Fruit fly (Drosophila melanogaster) whole organism, prepupa: ENCODE data around the gene ninaD.

Experiments used
- CG15336 ChIP-seq: fragments of 200-800 bp; sonication (Bioruptor generic); IDR thresholded peaks from 2 replicates; pipeline ENCODE4 v1.3.6; 2022; ENCODE audit warnings: missing biosample characterization, missing genetic modification characterization
- CG3919 ChIP-seq: fragments of 200-800 bp; sonication (Bioruptor generic); optimal IDR thresholded peaks from 3 replicates; lab custom pipeline; 2016; ENCODE audit warnings: missing biosample characterization, missing genetic modification characterization
- CG6163 ChIP-seq: fragments of 200-800 bp; sonication (Bioruptor generic); IDR thresholded peaks from 3 replicates; pipeline ENCODE4 v1.3.6; 2022; ENCODE audit warnings: missing biosample characterization, missing genetic modification characterization
- CG8119 ChIP-seq: fragments of 200-800 bp; sonication (Bioruptor generic); IDR thresholded peaks from 3 replicates; pipeline ENCODE4 v1.3.6; 2022; ENCODE audit warnings: missing biosample characterization, missing genetic modification characterization
- Eip75B ChIP-seq: fragments of 200-800 bp; sonication (Bioruptor generic); optimal IDR thresholded peaks from 3 replicates; lab custom pipeline; 2016; ENCODE audit warnings: missing biosample characterization, missing genetic modification characterization
- Eip78C ChIP-seq: fragments of 200-800 bp; sonication (Bioruptor generic); peaks from one replicate; lab custom pipeline; 2016; ENCODE audit warnings: missing biosample characterization, missing genetic modification characterization
- Ets96B ChIP-seq: fragments of 200-800 bp; optimal IDR thresholded peaks from 2 replicates; lab custom pipeline; 2019; ENCODE audit warnings: missing biosample characterization, mild to moderate bottlenecking, missing genetic modification characterization, moderate library complexity
- Gug ChIP-seq: fragments of 200-800 bp; sonication (Bioruptor generic); IDR thresholded peaks from 2 replicates; pipeline ENCODE4 v1.3.6; 2022; ENCODE audit warnings: missing biosample characterization, missing genetic modification characterization
- cyc ChIP-seq: fragments of 200-800 bp; sonication (Bioruptor generic); optimal IDR thresholded peaks from 3 replicates; lab custom pipeline; 2016; ENCODE audit warnings: missing biosample characterization, missing genetic modification characterization
- dac ChIP-seq: fragments of 200-800 bp; sonication (Bioruptor generic); optimal IDR thresholded peaks from 2 replicates; lab custom pipeline; 2017; ENCODE audit warnings: missing biosample characterization, mild to moderate bottlenecking, missing genetic modification characterization
- eg ChIP-seq: fragments of 200-800 bp; sonication (Bioruptor generic); IDR thresholded peaks from 3 replicates; pipeline ENCODE4 v1.3.6; 2022; ENCODE audit warnings: missing biosample characterization, missing genetic modification characterization
- fkh ChIP-seq: fragments of 200-800 bp; sonication (Bioruptor generic); optimal IDR thresholded peaks from 3 replicates; lab custom pipeline; 2017; ENCODE audit warnings: missing biosample characterization, mild to moderate bottlenecking, missing genetic modification characterization, moderate library complexity
- ss ChIP-seq, 2 experiments: fragments of 200-800 bp; sonication (Bioruptor generic); optimal IDR thresholded peaks; 2 replicates in 1 of 2; 3 replicates in 1 of 2; lab custom pipeline; 2017 to 2018; ENCODE audit warnings: mild to moderate bottlenecking in 2 of 2, missing biosample characterization in 2 of 2, missing genetic modification characterization in 2 of 2, moderate library complexity in 1 of 2
- topi ChIP-seq: fragments of 200-800 bp; sonication (Bioruptor generic); optimal IDR thresholded peaks from 3 replicates; lab custom pipeline; 2016; ENCODE audit warnings: missing biosample characterization, missing genetic modification characterization

- TF ChIP-seq topi (GFP tag; lab: Kevin White, UChicago): no peak
- TF ChIP-seq Eip75B (GFP tag; lab: Kevin White, UChicago): no peak
- TF ChIP-seq fkh (GFP tag; lab: Kevin White, UChicago): no peak
- no peak for TF ChIP-seq Ets96B (tag; lab: Kevin White, UChicago)
- no peak for TF ChIP-seq CG6163
- TF ChIP-seq CG8119 (GFP tag; lab: Robert Waterston, UW): no peak
- no peak for TF ChIP-seq CG3919 (GFP tag; lab: Kevin White, UChicago)
- TF ChIP-seq Gug (GFP tag; lab: Robert Waterston, UW): no peak
- no peak for TF ChIP-seq CG15336
- TF ChIP-seq eg (GFP tag; lab: Robert Waterston, UW): no peak
- TF ChIP-seq Eip78C (GFP tag; lab: Kevin White, UChicago): no peak
- TF ChIP-seq ss (GFP tag; optimal IDR thresholded peaks at IDR 0.05; lab: Kevin White, UChicago): no peak
- no peak for TF ChIP-seq dac (GFP tag; lab: Kevin White, UChicago)
- TF ChIP-seq cyc (GFP tag; lab: Kevin White, UChicago): no peak
These were observed 31.0 kb downstream of the ninaD start for dm6 chr2L:18112435-18112834.
